Worm (Caenorhabditis elegans) whole organism, young adult: ENCODE measurements around the gene C53A5.11.

Experiments used
- C17E4.6 ChIP-seq: fragments of 200-800 bp; sonication (Bioruptor generic); IDR thresholded peaks from 2 replicates; pipeline ENCODE4 v1.3.6; 2022; ENCODE audit warnings: missing genetic modification reagents, missing genetic modification characterization, missing compliant biosample characterization
- D2030.7 ChIP-seq: fragments of 200-800 bp; sonication (Bioruptor generic); IDR thresholded peaks from 2 replicates; pipeline ENCODE4 v1.3.6; 2022; ENCODE audit warnings: missing genetic modification reagents, missing genetic modification characterization, missing compliant biosample characterization
- F23B12.7 ChIP-seq: sonication (generic microtip); optimal IDR thresholded peaks from 2 replicates; lab custom pipeline; 2017; ENCODE audit warnings: missing genetic modification characterization, mild to moderate bottlenecking, missing compliant biosample characterization, antibody characterized with exemption, moderate library complexity; ENCODE audit not compliant: insufficient read depth
- F37B4.10 ChIP-seq: fragments of 200-800 bp; sonication (Bioruptor generic); IDR thresholded peaks from 2 replicates; pipeline ENCODE4 v1.3.6; 2022; ENCODE audit warnings: missing genetic modification characterization, missing compliant biosample characterization
- F49E8.2 ChIP-seq: sonication (generic microtip); optimal IDR thresholded peaks from 3 replicates; lab custom pipeline; 2017; ENCODE audit warnings: missing genetic modification characterization, mild to moderate bottlenecking, missing compliant biosample characterization, antibody characterized with exemption, moderate library complexity; ENCODE audit not compliant: insufficient read depth
- K11D2.4 ChIP-seq: fragments of 200-800 bp; sonication (Bioruptor generic); IDR thresholded peaks from 2 replicates; pipeline ENCODE4 v1.3.6; 2022; ENCODE audit warnings: missing genetic modification reagents, missing genetic modification characterization, missing compliant biosample characterization
- T07F8.4 ChIP-seq: sonication (generic microtip); optimal IDR thresholded peaks from 2 replicates; lab custom pipeline; 2016; ENCODE audit warnings: mild to moderate bottlenecking, missing genetic modification characterization, moderate library complexity, missing compliant biosample characterization
- Y53F4B.3 ChIP-seq: fragments of 200-800 bp; sonication (Bioruptor generic); IDR thresholded peaks from 2 replicates; pipeline ENCODE4 v1.3.6; 2022; ENCODE audit warnings: missing genetic modification reagents, missing genetic modification characterization, missing compliant biosample characterization
- cebp-2 ChIP-seq: fragments of 200-800 bp; sonication (Bioruptor generic); IDR thresholded peaks from 2 replicates; pipeline ENCODE4 v1.3.6; 2022; ENCODE audit warnings: missing genetic modification characterization, missing compliant biosample characterization
- ceh-91 ChIP-seq: fragments of 200-800 bp; sonication (Bioruptor generic); IDR thresholded peaks from 2 replicates; pipeline ENCODE4 v1.3.6; 2022; ENCODE audit warnings: missing genetic modification reagents, missing genetic modification characterization, missing compliant biosample characterization
- lir-1 ChIP-seq: fragments of 200-800 bp; sonication (Bioruptor generic); conservative IDR thresholded peaks from 2 replicates; pipeline ENCODE4 v1.3.6; 2022; ENCODE audit warnings: missing genetic modification reagents, missing genetic modification characterization, missing compliant biosample characterization
- lsl-1 ChIP-seq: fragments of 200-800 bp; sonication (Bioruptor generic); optimal IDR thresholded peaks from 2 replicates; lab custom pipeline; 2018; ENCODE audit warnings: mild to moderate bottlenecking, missing genetic modification characterization, moderate library complexity, missing compliant biosample characterization
- madf-10 ChIP-seq: sonication (generic microtip); optimal IDR thresholded peaks from 2 replicates; lab custom pipeline; 2016; ENCODE audit warnings: mild to moderate bottlenecking, missing genetic modification characterization, missing compliant biosample characterization
- snpc-1.1 ChIP-seq: sonication (generic microtip); optimal IDR thresholded peaks from 2 replicates; lab custom pipeline; 2017; ENCODE audit warnings: missing genetic modification characterization, mild to moderate bottlenecking, missing compliant biosample characterization, antibody characterized with exemption, moderate library complexity, missing genotype, missing genetic modification reagents; ENCODE audit not compliant: insufficient read depth
- snpc-1.3 ChIP-seq: sonication (generic microtip); optimal IDR thresholded peaks from 2 replicates; lab custom pipeline; 2017; ENCODE audit warnings: missing genetic modification characterization, mild to moderate bottlenecking, missing compliant biosample characterization, antibody characterized with exemption, moderate library complexity, missing genotype, missing genetic modification reagents; ENCODE audit not compliant: insufficient read depth
- snpc-4 ChIP-seq, 5 experiments: fragments of 150-350 bp in 1 of 5; sonication (generic microtip) in 4 of 5; optimal IDR thresholded peaks; 2 replicates each; lab custom pipeline; 2014 to 2018; ENCODE audit warnings: missing genetic modification characterization in 5 of 5, missing biosample characterization in 3 of 5, antibody characterized with exemption in 2 of 5, mild to moderate bottlenecking in 2 of 5, missing compliant biosample characterization in 2 of 5, missing genotype in 2 of 5, moderate library complexity in 2 of 5, missing genetic modification reagents in 1 of 5

The C53A5.11 gene

ce11 chrV:14610781-14611180 lies 48.1 kb downstream of the C53A5.11 start:
- TF ChIP-seq cebp-2: no peak

ce11 chrV:14612168-14612567 lies 49.5 kb downstream of the C53A5.11 start, which contains the start of the genes R11H6.5 and ccnk-1:
Gene R11H6.5 (minus strand): TSS chrV:14612222.
Gene ccnk-1 (plus strand): TSS chrV:14612548.
- TF ChIP-seq ceh-91 (GFP tag; lab: Robert Waterston, UW) (peak; percentile 58), lsl-1 (peak; percentile 93), lir-1 (GFP tag; lab: Robert Waterston, UW) (no peak), F23B12.7 (peak; percentile 59), K11D2.4 (GFP tag; lab: Robert Waterston, UW) (no peak), Y53F4B.3 (GFP tag; lab: Robert Waterston, UW) (no peak), madf-10 (no peak), snpc-1.3 (tag; lab: Kevin White, UChicago) (peak; percentile 42), D2030.7 (peak; percentile 8; the same call in 1 of the 2 replicates), T07F8.4 (tag; lab: Kevin White, UChicago) (no peak), snpc-4 (GFP tag; optimal IDR thresholded peaks at IDR 0.05; lab: Kevin White, UChicago) (no peak), snpc-4 (tag; optimal IDR thresholded peaks at IDR 0.05; lab: Kevin White, UChicago) (peak in 1 of 4 experiments; percentile 8), F49E8.2 (peak; percentile 19), snpc-1.1 (tag; lab: Kevin White, UChicago) (peak; percentile 16), C17E4.6 (GFP tag; lab: Robert Waterston, UW) (no peak), F37B4.10 (GFP tag; lab: Robert Waterston, UW) (no peak)
